Fruit fly (Drosophila melanogaster) whole organism, larva: ENCODE measurements around the gene PolQ.
A peak's percentile ranks its signal among the peaks of the same experiment; 100 is the strongest.
"Not testable (repeated sequence)": the region's sequence is repeated elsewhere in the genome, so short reads cannot be mapped to it uniquely, and the experiment has no call there.

ENCODE experiments used
- noc ChIP-seq: fragments of 200-800 bp; sonication (Bioruptor generic); optimal IDR thresholded peaks from 3 replicates; lab custom pipeline; 2019; ENCODE audit warnings: missing biosample characterization, mild to moderate bottlenecking, missing genetic modification characterization, moderate library complexity

Gene PolQ

DNA sequence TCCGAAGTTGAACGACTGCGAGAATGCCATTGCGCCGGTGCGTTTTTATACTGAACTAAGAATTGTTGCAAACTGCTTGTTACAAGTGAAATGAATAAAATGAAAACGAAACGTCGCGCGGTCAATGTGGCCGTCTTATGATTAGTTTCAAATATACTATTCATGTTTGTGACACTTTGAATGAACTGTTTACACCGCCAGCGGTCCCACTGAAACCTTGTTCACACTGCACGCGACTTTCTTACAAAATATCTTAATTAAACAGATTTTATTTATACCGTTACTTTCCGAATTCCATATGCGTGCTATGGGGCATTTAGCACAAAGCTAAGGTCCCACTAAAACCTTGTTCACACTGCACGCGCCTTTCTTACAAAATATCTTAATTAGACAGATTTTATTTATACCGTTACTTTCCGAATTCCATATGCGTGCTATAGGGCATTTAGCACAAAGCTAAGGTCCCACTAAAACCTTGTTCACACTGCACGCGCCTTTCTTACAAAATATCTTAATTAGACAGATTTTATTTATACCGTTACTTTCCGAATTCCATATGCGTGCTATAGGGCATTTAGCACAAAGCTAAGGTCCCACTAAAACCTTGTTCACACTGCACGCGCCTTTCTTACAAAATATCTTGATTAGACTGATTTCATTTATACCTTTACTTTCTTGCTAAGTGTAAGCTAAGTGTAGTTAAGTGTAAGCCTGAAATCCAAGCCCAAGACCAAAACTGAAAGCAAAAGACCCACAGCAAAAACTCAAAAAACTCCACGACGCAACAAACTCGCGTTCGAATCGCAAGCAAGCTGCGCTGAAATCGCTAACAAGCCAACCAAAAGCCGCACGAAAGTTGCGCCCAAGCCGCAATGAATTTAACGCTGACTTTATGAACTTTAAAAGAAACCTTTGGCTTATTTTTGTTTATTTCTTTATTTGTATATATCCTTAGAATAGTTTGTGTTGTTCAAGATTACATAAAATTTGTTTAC lies at the start of gene PolQ:
PolQ (minus strand) TSS at position 122 of the 995 bp plus-strand sequence.
- TF ChIP-seq noc (tag; lab: Kevin White, UChicago), result not testable (repeated sequence)

DNA sequence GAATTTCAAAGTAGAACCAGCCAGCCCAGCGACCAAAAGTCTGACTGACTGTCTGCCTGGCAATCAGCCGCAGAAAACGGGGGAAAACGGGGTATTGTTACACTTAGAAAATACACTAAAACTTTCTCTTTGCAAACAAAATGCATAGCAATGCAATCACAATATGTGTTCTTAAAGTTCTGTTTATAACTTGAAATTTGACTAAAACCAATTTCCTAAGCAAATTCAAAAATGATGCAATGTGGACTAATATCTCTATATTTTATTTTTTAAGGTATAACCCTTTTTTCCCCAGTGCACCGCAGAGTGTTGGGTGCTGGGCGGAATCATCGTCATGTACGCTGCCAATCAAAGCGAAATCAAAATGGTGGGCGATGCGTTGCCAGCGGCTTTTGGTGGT lies 38.9 kb upstream of the PolQ start:
- no peak for TF ChIP-seq noc (tag; lab: Kevin White, UChicago)

DNA sequence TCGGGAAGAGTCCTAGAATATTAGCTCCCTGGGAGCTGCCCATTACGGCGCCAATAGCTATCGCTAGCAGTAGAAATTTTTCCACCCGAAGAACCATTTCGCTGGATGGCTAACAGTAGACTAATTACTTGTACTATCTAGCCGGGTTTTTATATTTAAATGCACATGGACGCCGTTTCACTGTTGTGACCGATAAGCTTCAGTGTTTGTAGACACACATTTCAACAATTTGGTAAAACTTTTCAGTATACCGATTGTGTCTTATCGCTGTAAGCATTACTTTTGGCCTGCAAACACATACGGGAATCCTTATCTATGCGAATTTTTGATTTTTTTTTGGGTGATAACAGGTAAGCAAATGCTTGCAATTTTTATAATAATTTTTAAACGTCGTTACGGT lies 31.5 kb upstream of the PolQ start, which contains the start of gene Ugt37A3:
Ugt37A3 (minus strand) TSS at position 101 of the 400 bp plus-strand sequence.
- no peak for TF ChIP-seq noc (tag; lab: Kevin White, UChicago)

DNA sequence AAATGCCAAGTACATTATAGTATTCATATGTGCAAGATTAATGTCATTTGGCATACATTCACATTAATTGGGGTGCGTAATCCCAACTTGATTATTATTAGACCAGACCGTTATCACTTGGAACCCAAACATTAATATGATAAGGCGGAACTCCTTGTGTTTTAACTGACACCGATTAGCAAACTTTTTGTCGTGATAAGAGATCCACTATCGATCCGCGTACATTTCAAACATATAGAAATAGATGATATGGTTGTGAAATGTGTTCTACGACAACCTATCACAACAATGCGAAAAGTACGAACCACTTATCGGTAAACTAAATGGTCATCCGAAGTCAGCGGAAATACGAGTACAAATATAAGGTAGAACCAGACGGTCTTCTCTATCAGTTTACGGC lies 27.1 kb upstream of the PolQ start, which contains the start of gene Ugt37A2:
Ugt37A2 (plus strand) TSS at position 396 of the 400 bp plus-strand sequence.
- TF ChIP-seq noc (tag; lab: Kevin White, UChicago), result no peak

DNA sequence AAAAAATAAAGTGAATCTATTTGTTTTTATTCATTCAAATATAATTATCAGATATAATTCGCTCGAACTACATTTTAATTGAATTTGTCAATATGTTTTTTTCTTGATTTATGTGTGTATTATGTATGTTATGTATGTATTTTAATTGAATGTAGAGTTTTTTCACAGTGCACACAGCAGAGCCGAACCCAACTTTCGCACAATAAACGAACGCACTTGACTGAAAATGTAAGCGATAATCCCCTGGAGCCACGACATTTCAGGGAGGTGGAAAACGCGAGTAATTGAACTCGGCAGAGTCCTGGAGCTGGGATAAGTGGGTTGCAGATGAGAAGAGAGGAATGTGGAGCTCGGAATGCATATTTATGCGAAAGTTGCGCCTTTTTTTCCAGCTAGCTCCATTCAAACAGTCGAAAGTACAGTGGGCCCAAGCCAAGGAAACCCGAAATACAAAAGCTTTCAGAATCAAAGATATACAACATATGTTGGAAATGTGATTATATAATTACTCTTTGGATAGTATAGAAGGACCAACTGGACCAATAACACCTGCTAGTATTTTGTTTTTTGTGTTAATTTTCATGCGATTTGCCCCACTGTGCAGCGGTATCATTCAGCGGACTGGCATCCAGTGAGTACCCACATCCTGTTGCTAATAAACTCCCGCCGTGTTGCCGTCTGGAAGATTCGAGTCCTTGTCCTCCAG lies 16.0 kb upstream of the PolQ start:
- no peak for TF ChIP-seq noc (tag; lab: Kevin White, UChicago)

DNA sequence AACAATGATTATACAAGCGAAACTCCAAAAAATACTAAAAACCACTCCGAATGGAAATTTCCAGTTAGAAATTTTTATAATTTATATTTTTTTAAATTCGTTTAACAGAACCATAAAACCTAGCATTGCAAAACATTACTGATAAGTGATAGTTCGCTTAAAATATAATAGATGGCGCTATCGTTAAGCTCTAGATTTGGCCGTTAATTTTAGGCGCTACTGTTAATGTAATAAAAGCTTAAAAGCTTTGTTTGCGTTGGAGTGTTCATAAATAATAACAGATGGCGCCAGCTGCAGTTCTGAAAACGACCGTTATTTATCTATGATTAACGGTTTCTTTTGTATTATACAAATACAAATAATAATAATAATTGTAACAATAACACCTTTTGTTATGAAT lies 11.7 kb upstream of the PolQ start:
- TF ChIP-seq noc (tag; lab: Kevin White, UChicago), result no peak

DNA sequence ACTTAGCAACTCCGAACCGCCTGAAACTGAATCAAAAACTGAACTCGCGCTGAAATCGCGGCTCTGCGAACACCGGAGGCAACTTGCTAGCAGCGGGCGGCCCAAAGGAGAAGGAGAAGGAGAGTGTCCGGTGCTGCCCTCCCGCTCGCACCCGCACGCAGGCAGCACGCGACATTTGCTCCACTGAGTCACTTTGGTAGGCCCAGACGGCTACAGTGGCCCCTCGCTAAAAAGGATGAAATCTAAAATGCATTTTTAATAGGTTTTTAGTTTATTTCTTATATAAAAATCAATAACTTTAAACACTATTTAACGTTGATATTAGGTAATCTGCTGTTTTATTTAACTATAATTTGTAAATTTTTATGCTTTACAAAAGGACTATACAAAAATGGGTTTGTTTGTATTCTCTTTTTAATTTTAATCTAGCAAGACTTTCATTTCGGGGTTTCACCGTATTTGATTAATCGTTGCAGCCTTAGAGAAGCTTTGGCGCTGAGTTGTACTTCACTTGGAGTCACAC lies 10.4 kb upstream of the PolQ start, which contains the start of gene Men:
Men (minus strand) TSS at position 51 of the 523 bp plus-strand sequence.
- peak; percentile 47 for TF ChIP-seq noc (tag; lab: Kevin White, UChicago)

DNA sequence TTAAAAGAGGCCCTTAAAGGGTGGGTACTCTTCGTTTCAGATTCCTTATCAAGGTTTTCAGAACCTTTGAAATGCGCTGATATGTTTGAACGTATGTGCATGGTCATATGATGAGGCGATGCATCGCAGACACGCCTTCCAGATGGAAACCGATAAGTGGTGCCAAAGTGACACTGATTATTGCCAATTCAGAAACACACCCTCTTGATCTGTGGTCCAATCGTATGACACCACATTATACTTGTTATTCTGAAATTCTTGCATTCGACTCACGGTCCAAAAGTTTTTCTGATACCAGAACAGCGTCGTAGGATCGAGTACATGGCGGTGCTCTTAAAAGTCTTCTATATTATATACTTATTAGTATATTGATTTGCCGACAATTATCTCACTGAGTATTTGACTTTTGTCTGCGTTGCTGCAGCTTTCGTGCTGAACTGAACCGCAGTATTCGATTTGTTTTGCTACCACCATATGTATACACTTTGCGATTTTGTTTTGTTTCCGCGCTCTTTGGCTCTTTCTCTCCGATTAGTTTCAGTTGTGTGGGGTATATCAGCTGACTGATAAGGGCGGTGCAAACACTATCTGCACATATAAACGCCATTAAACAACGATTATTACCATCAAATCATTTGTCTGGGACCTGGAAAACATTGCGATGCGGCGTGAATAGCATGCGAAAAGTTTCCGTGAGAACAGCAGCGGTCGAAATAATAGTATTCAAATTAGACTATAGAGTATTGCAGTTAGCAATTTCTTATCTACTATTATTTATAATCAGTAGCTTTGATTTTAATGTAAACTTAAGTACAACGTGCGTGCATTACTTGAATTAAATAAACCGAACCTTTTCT lies 8.5 kb upstream of the PolQ start:
- TF ChIP-seq noc (tag; lab: Kevin White, UChicago), result peak; percentile 57

DNA sequence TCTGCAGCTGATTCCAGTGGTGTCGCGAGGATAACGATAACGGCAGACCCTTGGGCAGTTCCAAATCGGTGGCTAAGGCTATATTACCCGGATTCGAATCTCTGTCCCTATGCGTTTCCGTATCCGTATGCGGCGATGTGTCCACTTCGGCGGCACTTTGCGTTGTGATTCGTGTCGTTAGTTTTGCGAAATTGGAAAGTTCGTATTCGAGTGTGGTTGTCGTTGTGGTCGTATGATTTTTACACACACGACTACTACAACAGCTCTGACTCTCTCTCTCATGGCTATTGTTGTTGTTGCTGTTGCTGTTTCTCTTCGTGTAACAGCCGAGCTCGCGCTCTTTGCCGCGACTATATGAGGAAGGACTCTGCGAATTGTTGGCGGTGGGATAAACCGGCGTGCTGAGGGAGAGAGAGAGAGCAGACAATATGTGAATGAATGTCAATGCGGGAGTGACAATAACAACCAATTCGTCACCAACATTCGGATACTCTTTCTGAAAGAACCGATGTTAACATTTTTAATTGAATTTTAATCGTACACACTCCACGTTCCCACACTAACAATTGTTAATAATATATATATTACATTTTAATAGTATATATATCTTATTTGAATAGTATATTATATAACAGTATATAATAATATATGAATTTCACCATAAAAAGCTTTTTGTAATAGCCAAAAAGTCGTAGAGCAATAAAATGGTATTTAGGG lies 7.7 kb upstream of the PolQ start:
- TF ChIP-seq noc (tag; lab: Kevin White, UChicago), result peak; percentile 57

DNA sequence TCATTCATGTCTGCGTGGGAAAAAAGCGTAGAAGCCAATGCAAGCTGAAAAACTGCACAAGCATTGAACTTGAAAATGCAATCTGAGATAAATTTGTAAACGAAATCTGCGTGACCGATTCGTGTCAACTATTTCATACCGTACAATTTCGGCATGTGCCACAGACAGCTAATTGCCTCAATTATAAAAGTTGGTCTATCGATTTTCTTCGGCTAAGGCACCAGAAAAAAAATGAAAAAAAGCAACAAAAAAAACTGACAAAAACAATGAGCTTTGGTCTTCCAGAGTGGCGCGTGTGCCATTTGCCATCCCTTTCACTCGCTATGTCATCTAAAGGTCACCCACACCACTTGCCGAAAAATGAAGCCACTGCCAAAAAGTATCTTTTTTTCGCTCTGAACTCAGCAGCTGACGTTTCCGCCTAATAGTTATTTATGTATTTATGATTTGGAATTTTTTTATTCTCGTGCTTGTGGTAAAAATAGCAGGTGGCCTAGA lies 6.5 kb upstream of the PolQ start:
- TF ChIP-seq noc (tag; lab: Kevin White, UChicago), result no peak

DNA sequence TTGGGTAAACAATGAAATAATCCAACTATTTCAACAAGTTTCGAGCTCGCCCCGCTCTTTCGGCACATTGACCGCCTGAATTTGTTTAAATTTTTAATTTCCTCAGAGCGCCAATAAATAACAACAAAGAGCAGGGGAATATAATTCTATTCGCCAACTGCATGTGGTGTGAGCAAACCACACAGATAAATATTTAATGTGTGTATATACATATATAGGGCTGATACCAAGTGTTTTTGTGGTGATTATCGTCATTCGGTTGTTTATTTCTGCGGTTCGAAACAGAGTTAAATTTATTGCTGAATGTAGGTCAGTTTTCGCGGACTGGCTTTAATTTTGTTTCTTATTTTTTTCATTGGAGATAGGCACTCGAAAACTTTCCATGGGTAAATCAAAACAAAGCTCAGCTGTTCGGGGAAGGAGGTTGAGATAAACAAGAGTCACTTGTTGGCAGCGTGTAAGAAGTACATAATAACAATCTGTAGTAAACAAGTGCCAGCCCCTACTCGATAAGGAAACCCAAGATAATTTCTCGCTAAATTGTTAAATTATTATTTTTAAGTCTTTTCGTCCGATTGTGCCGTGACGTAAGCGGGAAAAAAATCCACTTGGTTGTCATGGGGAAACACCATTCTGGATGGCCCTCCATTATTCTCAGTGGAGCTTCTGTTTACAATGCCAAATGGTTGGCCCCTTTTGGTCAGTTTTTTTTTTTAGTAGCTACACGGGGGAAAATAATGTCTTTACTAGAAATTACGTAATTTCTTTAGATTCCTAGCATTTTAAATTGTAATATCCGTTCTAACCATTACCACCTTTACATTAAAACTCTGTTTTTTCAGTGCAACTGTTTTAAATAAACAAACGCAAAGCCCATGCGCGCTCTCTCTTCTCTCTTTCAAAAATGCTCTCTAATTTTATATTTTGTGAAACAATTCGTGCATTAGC lies 5.8 kb upstream of the PolQ start:
- TF ChIP-seq noc (tag; lab: Kevin White, UChicago), result peak; percentile 43

DNA sequence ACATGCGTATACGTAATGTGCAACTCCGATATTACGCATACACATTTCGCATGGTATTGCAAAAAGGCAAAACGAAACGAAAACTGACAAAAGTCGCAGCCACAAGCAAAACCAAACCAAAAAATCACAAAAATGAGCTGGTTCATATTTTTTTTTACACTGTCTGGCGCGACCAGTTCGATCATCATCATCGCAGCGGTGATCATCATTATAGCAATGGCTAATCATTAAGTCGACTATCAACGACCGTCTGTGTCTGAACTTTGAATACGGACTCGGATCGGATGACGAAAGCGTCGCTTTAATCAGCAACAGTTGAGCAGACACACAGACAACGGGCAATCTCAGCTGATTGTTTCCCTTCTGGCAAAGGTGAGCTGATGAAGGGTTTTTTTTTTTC lies 4.8 kb upstream of the PolQ start:
- TF ChIP-seq noc (tag; lab: Kevin White, UChicago), result peak; percentile 28

DNA sequence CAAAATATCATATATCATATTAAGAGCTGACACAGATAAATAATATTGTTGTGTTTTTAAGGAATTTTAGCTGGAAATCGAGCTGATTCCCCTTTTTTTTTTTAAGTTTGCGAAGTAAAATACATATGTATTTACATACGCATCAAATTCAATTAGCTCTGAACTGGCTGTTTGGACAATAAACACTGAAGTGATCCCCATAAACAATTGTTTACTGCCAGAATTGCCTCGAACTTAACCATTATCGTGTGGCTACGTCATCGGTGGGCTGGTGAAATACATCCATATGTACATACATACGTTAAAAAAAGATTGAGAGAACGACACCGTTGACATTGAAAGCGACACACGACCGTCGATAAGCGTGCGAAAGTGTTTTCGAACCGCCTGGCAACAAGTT lies 4.2 kb upstream of the PolQ start:
- peak; percentile 49 for TF ChIP-seq noc (tag; lab: Kevin White, UChicago)
